Worm (Caenorhabditis elegans): ENCODE results near the gene orc-5.

orc-5 gene

ce11 chrIV:10706090-10706489 lies 28.3 kb downstream of the orc-5 start, which contains the start of gene R102.6:
TSS of gene R102.6 (minus strand) at chrIV:10706190.
- TF ChIP-seq ceh-43 (GFP tag; optimal IDR thresholded peaks at IDR 0.05) (no peak), unc-62 (GFP tag; optimal IDR thresholded peaks at IDR 0.05) (no peak), bed-3 (GFP tag; optimal IDR thresholded peaks at IDR 0.05) (no peak), pha-4 (tag; optimal IDR thresholded peaks at IDR 0.05) (no peak)

DNA sequence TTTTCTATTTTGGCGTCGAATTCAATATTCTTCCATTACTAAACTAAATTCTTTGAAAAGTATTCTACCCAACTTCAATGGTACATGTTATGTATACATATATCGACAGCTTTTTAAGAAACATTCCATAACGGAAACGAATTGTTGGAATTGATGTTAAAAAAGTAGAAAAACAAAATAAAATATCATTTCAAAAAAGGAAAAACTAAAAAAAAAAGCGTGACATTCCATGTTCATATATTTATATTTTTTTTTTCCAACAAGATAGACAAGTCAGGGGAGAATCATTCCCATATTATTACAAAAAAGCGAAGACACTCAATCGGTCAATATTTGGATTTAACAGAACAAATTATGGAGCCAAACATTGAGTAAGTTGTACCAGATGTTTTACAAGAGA lies 29.2 kb downstream of the orc-5 start, which contains the start of gene R102.10:
Gene R102.10, plus strand, starts transcription at position 301 of the 400 bp plus-strand sequence.
- TF ChIP-seq snpc-4 (tag; optimal IDR thresholded peaks at IDR 0.05) (no peak), blmp-1 (tag; optimal IDR thresholded peaks at IDR 0.05) (no peak), mep-1 (tag; optimal IDR thresholded peaks at IDR 0.05) (no peak), sptf-1 (tag; optimal IDR thresholded peaks at IDR 0.05) (no peak), unc-120 (tag; optimal IDR thresholded peaks at IDR 0.05; ENCODE audit: poor library complexity, severe bottlenecking) (no peak), mab-5 (tag; optimal IDR thresholded peaks at IDR 0.05) (no peak), tbx-8 (GFP tag; optimal IDR thresholded peaks at IDR 0.05) (no peak), lsy-2 (tag; optimal IDR thresholded peaks at IDR 0.05) (no peak), bed-3 (GFP tag; optimal IDR thresholded peaks at IDR 0.05) (no peak), nhr-76 (tag; optimal IDR thresholded peaks at IDR 0.05) (no peak), nhr-12 (tag; optimal IDR thresholded peaks at IDR 0.05) (no peak), zip-8 (tag; optimal IDR thresholded peaks at IDR 0.05) (no peak), lin-13 (tag; optimal IDR thresholded peaks at IDR 0.05) (no peak)

DNA sequence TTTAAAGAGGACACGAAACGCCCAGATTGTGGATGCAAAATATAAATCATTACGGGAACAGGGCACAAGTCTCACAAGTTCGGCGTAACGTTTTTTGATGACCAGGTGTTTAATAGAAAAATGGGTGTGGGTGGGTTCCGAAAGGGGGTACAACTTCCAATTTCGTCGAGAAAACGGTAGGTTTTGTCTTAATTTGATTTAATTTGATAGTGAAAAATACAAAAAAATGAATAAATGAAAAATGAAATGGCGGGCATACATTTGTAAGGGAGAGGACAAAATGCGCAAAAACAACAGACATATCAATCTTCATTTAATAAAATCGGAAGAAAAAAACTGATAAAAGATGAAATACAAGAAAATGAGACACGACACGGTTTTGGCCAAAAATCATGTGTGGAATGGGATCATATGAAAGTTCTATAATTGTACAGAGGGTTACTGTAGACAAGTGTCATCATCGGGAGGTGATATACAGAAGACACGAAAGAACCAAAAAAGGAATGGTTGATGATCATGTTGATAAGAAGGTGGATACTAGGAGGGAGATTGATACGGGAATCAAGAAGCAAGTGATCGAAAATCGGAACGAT lies 32.4 kb downstream of the orc-5 start:
- TF ChIP-seq snpc-4 (tag; optimal IDR thresholded peaks at IDR 0.05) (no peak), mls-2 (tag; optimal IDR thresholded peaks at IDR 0.05) (no peak), nhr-2 (tag; optimal IDR thresholded peaks at IDR 0.05) (no peak), ceh-83 (GFP tag; optimal IDR thresholded peaks at IDR 0.05) (no peak), blmp-1 (tag; optimal IDR thresholded peaks at IDR 0.05) (no peak), mep-1 (tag; optimal IDR thresholded peaks at IDR 0.05) (no peak), hlh-1 (tag; optimal IDR thresholded peaks at IDR 0.05) (no peak), unc-39 (tag; optimal IDR thresholded peaks at IDR 0.05) (no peak), ces-1 (GFP tag; optimal IDR thresholded peaks at IDR 0.05) (no peak), elt-1 (tag; optimal IDR thresholded peaks at IDR 0.05; ENCODE audit: borderline replicate concordance, insufficient read depth) (no peak), lsy-2 (tag; optimal IDR thresholded peaks at IDR 0.05) (no peak), ham-2 (GFP tag; optimal IDR thresholded peaks at IDR 0.05) (no peak), flh-1 (GFP tag; optimal IDR thresholded peaks at IDR 0.05) (no peak), unc-62 (GFP tag; optimal IDR thresholded peaks at IDR 0.05) (no peak), cnd-1 (tag; optimal IDR thresholded peaks at IDR 0.05) (no peak), tbx-8 (GFP tag; optimal IDR thresholded peaks at IDR 0.05) (no peak), sem-2 (GFP tag; optimal IDR thresholded peaks at IDR 0.05) (no peak), ztf-11 (tag; optimal IDR thresholded peaks at IDR 0.05) (no peak), nhr-28 (tag; optimal IDR thresholded peaks at IDR 0.05) (no peak)

DNA sequence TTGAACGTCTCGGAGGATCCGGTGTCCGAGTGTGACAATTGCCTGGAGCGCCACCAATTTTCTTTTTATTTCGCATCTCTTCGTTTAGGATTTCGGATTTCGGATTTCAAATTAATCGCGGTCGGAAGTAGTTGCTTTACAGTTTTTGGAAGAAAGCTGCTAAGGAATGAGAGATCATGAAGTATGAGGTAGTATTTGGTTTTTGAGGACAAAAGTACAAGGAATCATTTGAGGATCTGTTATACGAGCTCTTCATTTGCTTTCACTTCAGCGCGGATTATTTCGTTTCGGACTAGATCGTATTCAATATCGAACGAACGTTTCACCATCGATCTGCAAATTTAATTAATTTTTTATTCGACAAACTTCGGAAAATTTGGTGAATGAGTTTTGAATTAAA lies 34.7 kb downstream of the orc-5 start, which contains the start of gene R102.11:
Gene R102.11, minus strand, starts transcription at position 101 of the 400 bp plus-strand sequence.
- TF ChIP-seq lin-32 (GFP tag; optimal IDR thresholded peaks at IDR 0.05), result no peak

ce11 chrIV:10699000-10699399 lies 35.4 kb downstream of the orc-5 start:
- TF ChIP-seq elt-3 (tag; optimal IDR thresholded peaks at IDR 0.05) (no peak), ceh-43 (GFP tag; optimal IDR thresholded peaks at IDR 0.05) (no peak), tbx-8 (GFP tag; optimal IDR thresholded peaks at IDR 0.05) (no peak), lsy-2 (tag; optimal IDR thresholded peaks at IDR 0.05) (no peak), ces-1 (GFP tag; optimal IDR thresholded peaks at IDR 0.05) (no peak), drap-1 (GFP tag; optimal IDR thresholded peaks at IDR 0.05) (no peak), snpc-4 (tag; optimal IDR thresholded peaks at IDR 0.05) (no peak), ztf-11 (tag; optimal IDR thresholded peaks at IDR 0.05) (no peak), sptf-1 (tag; optimal IDR thresholded peaks at IDR 0.05) (no peak), blmp-1 (tag; optimal IDR thresholded peaks at IDR 0.05) (no peak), ceh-39 (tag; optimal IDR thresholded peaks at IDR 0.05) (no peak), ceh-83 (GFP tag; optimal IDR thresholded peaks at IDR 0.05) (no peak), mls-2 (tag; optimal IDR thresholded peaks at IDR 0.05) (no peak), unc-62 (GFP tag; optimal IDR thresholded peaks at IDR 0.05) (no peak), unc-120 (tag; optimal IDR thresholded peaks at IDR 0.05; ENCODE audit: poor library complexity, severe bottlenecking) (no peak)

Measured in whole organism, mixed stage, embryonic.